Worm (Caenorhabditis elegans): ENCODE measurements around the gene pkc-1.

DNA sequence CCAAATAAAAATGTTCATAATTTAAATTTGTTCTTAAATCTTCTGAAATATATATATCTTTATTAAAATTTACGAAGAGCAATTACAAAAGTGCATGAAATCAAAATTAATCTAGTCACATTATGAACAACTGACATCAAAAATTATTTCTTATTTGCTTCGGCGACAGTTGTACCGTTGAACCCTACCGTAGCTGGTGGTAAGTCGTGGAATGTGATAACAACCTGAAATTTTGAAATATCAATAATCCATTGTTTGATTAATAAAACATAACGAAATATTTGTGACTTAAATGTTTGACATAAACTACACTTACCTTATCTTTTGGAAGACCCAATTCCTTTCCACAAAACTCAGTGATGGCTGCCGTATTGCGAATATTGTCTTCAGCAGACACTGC, 55.2 kb downstream of the pkc-1 start:
- TF ChIP-seq ama-1 (optimal IDR thresholded peaks at IDR 0.05) (no peak), tra-4 (tag; optimal IDR thresholded peaks at IDR 0.05) (no peak), scrt-1 (GFP tag; IDR thresholded peaks at IDR 0.05) (no peak), tbx-37 (GFP tag; conservative IDR thresholded peaks at IDR 0.05) (no peak), ceh-36 (tag; optimal IDR thresholded peaks at IDR 0.05) (no peak), flt-1 (GFP tag; IDR thresholded peaks at IDR 0.05) (no peak)

Measured in whole organism, early embryonic.